Fruit fly (Drosophila melanogaster): Measurements from ENCODE around the gene CG3088.

- TF ChIP-seq psq (optimal IDR thresholded peaks at IDR 0.05) (no peak), CG8478 (optimal IDR thresholded peaks at IDR 0.05) (no peak), Dll (optimal IDR thresholded peaks at IDR 0.05) (no peak)
Observed at dm6 chr3L:9638971-9639370, 37.8 kb upstream of the CG3088 start, which contains the start of gene CG18179.

Data from whole organism.